Fruit fly (Drosophila melanogaster): ENCODE data around the gene rept.
A peak's percentile ranks its signal among the peaks of the same experiment; 100 is the strongest.

Gene rept

dm6 chr3L:19280700-19281099 is 25.6 kb downstream of the rept start, which contains the start of gene CG14089:
TSS of gene CG14089 (minus strand) at chr3L:19280800.
- TF ChIP-seq CG15336 (GFP tag; IDR thresholded peaks at IDR 0.05): no peak
- TF ChIP-seq spab (GFP tag; optimal IDR thresholded peaks at IDR 0.05): no peak
- no peak for TF ChIP-seq Ets21C (GFP tag; optimal IDR thresholded peaks at IDR 0.05)
- no peak for TF ChIP-seq cyc (GFP tag; optimal IDR thresholded peaks at IDR 0.05)

- TF ChIP-seq Hr39 (GFP tag; optimal IDR thresholded peaks at IDR 0.05): no peak
- TF ChIP-seq vri (GFP tag; optimal IDR thresholded peaks at IDR 0.05): peak; percentile 40
- no peak for TF ChIP-seq Gug (GFP tag; IDR thresholded peaks at IDR 0.05)
- no peak for TF ChIP-seq CG32006 (GFP tag; optimal IDR thresholded peaks at IDR 0.05)
- no peak for TF ChIP-seq CG6163 (GFP tag; IDR thresholded peaks at IDR 0.05)
- no peak for TF ChIP-seq Met (GFP tag; optimal IDR thresholded peaks at IDR 0.05)
- peak; percentile 97 for TF ChIP-seq svp (GFP tag)
- no peak for TF ChIP-seq CG8119 (GFP tag; IDR thresholded peaks at IDR 0.05)
- TF ChIP-seq Eip75B (GFP tag; optimal IDR thresholded peaks at IDR 0.05): no peak
- TF ChIP-seq CG3919 (GFP tag; optimal IDR thresholded peaks at IDR 0.05): no peak
- no peak for TF ChIP-seq Eip78C (GFP tag)
These were observed 33.3 kb downstream of the rept start for dm6 chr3L:19288395-19288969.

- peak; percentile 52 for TF ChIP-seq svp (GFP tag)
- TF ChIP-seq achi (GFP tag; optimal IDR thresholded peaks at IDR 0.05): no peak
These were observed 34.3 kb downstream of the rept start for dm6 chr3L:19289411-19289810.

- peak; percentile 53 for TF ChIP-seq Blimp-1 (GFP tag; optimal IDR thresholded peaks at IDR 0.05)
- peak; percentile 0 for TF ChIP-seq Eip75B (GFP tag; optimal IDR thresholded peaks at IDR 0.05)
- TF ChIP-seq svp (GFP tag): peak; percentile 71
- no peak for TF ChIP-seq Hr4 (GFP tag; optimal IDR thresholded peaks at IDR 0.05)
- no peak for TF ChIP-seq CG6808 (GFP tag; optimal IDR thresholded peaks at IDR 0.05)
- peak; percentile 57 for TF ChIP-seq Eip78C (GFP tag)
- TF ChIP-seq CG10669 (GFP tag; optimal IDR thresholded peaks at IDR 0.05): no peak
- no peak for TF ChIP-seq dac (GFP tag; optimal IDR thresholded peaks at IDR 0.05)
These were observed 36.6 kb downstream of the rept start for dm6 chr3L:19291465-19292413.

- peak; percentile 70 for TF ChIP-seq net (GFP tag; optimal IDR thresholded peaks at IDR 0.05)
- TF ChIP-seq CG34406 (GFP tag; optimal IDR thresholded peaks at IDR 0.05): peak; percentile 84
- TF ChIP-seq Ets96B (tag; optimal IDR thresholded peaks at IDR 0.05): peak; percentile 92
- TF ChIP-seq vri (GFP tag; optimal IDR thresholded peaks at IDR 0.05): peak; percentile 63
- peak; percentile 90 for TF ChIP-seq CG3032 (tag; optimal IDR thresholded peaks at IDR 0.05)
- peak; percentile 72 for TF ChIP-seq Sox14 (GFP tag; optimal IDR thresholded peaks at IDR 0.05)
- TF ChIP-seq dac (GFP tag; optimal IDR thresholded peaks at IDR 0.05): peak; percentile 49
- TF ChIP-seq Eip75B (GFP tag; optimal IDR thresholded peaks at IDR 0.05): peak; percentile 42
- peak; percentile 80 for TF ChIP-seq CG3919 (GFP tag; optimal IDR thresholded peaks at IDR 0.05)
- TF ChIP-seq CG6163 (GFP tag; IDR thresholded peaks at IDR 0.05): peak; percentile 90
- peak; percentile 68 for TF ChIP-seq CG7368 (GFP tag; optimal IDR thresholded peaks at IDR 0.05)
- TF ChIP-seq Blimp-1 (GFP tag; optimal IDR thresholded peaks at IDR 0.05): peak; percentile 45
- peak; percentile 92 for TF ChIP-seq spab (GFP tag; optimal IDR thresholded peaks at IDR 0.05)
- peak; percentile 38 for TF ChIP-seq CG11902 (GFP tag; optimal IDR thresholded peaks at IDR 0.05)
- peak; percentile 83 for TF ChIP-seq acj6 (GFP tag; optimal IDR thresholded peaks at IDR 0.05)
- peak; percentile 52 for TF ChIP-seq Sox102F (GFP tag; optimal IDR thresholded peaks at IDR 0.05)
- peak; percentile 41 for TF ChIP-seq CG6854 (GFP tag; optimal IDR thresholded peaks at IDR 0.05)
- TF ChIP-seq CG11762 (GFP tag; optimal IDR thresholded peaks at IDR 0.05; ENCODE audit: insufficient read depth): peak; percentile 83
- TF ChIP-seq CG4318 (GFP tag; optimal IDR thresholded peaks at IDR 0.05): peak; percentile 88
- TF ChIP-seq Gug (GFP tag; IDR thresholded peaks at IDR 0.05): peak; percentile 79
- TF ChIP-seq Hr4 (GFP tag; optimal IDR thresholded peaks at IDR 0.05): peak; percentile 81
- TF ChIP-seq Ets21C (GFP tag; optimal IDR thresholded peaks at IDR 0.05): peak; percentile 30
- TF ChIP-seq fd59A (GFP tag; optimal IDR thresholded peaks at IDR 0.05): peak; percentile 69
- peak; percentile 94 for TF ChIP-seq CG15336 (GFP tag; IDR thresholded peaks at IDR 0.05)
- TF ChIP-seq Lpt (GFP tag; optimal IDR thresholded peaks at IDR 0.05): peak; percentile 85
- TF ChIP-seq ss (GFP tag; optimal IDR thresholded peaks at IDR 0.05): peak; percentile 80 to 84
- TF ChIP-seq CG32006 (GFP tag; optimal IDR thresholded peaks at IDR 0.05): peak; percentile 94
- TF ChIP-seq CG8119 (GFP tag; IDR thresholded peaks at IDR 0.05): peak; percentile 96
- peak; percentile 67 for TF ChIP-seq pdm3 (GFP tag; optimal IDR thresholded peaks at IDR 0.05)
These were observed 37.5 kb downstream of the rept start, which contains the start of gene Gbs-76A for dm6 chr3L:19292440-19293175. TSS of gene Gbs-76A (minus strand) at chr3L:19292766.

Data from whole organism, prepupa.